Worm (Caenorhabditis elegans) whole organism, late embryonic: ENCODE measurements around the gene clec-48.

Experiments used
- C38D4.7 ChIP-seq: fragments of 200-800 bp; sonication (Bioruptor generic); optimal IDR thresholded peaks from 2 replicates; lab custom pipeline; 2018; ENCODE audit warnings: mild to moderate bottlenecking, missing genetic modification characterization, moderate library complexity, missing compliant biosample characterization
- ceh-22 ChIP-seq: sonication (generic microtip); optimal IDR thresholded peaks from 2 replicates; lab custom pipeline; 2017; ENCODE audit warnings: missing biosample characterization, missing genetic modification characterization
- ceh-48 ChIP-seq: sonication (generic microtip); optimal IDR thresholded peaks from 2 replicates; lab custom pipeline; 2016; ENCODE audit warnings: missing genetic modification characterization, inconsistent platforms, missing compliant biosample characterization
- hlh-13 ChIP-seq: fragments of 200-800 bp; sonication (Bioruptor generic); optimal IDR thresholded peaks from 2 replicates; lab custom pipeline; 2018; ENCODE audit warnings: mild to moderate bottlenecking, missing genetic modification characterization, missing compliant biosample characterization
- syd-9 ChIP-seq: sonication (generic microtip); optimal IDR thresholded peaks from 2 replicates; lab custom pipeline; 2016; ENCODE audit warnings: mild to moderate bottlenecking, missing genetic modification characterization, moderate library complexity, missing compliant biosample characterization
- ztf-16 ChIP-seq: sonication (generic microtip); optimal IDR thresholded peaks from 2 replicates; lab custom pipeline; 2017; ENCODE audit warnings: missing genetic modification characterization, missing compliant biosample characterization

clec-48 gene

DNA sequence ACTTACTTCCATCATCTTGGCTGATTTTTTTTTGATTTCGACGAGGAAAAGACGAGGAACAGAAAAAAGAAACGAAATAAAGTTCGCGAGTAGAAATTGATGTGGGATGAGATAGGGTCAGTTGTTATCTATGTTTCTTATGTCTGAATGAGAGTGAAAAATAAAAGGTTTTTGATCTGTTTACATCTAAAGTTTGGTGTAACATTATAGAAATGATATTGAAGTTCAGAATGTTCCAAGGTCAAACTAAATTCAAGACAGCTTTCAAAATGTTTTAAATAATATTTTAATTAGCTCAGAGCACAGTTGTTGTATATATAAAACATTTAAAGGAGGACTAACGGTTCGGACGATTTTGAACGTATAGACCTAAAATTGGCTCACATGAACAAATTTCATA, 51.2 kb downstream of the clec-48 start, which contains the start of gene F16H6.7:
F16H6.7 (minus strand) TSS at position 101 of the 400 bp plus-strand sequence.
- TF ChIP-seq ceh-48, result no peak
- TF ChIP-seq ceh-22 (tag; lab: Kevin White, UChicago), result no peak
- no peak for TF ChIP-seq C38D4.7 (GFP tag; lab: Kevin White, UChicago)
- no peak for TF ChIP-seq hlh-13 (GFP tag; lab: Kevin White, UChicago)
- no peak for TF ChIP-seq syd-9 (tag; lab: Kevin White, UChicago)
- TF ChIP-seq ztf-16 (tag; lab: Kevin White, UChicago), result no peak
